Worm (Caenorhabditis elegans) whole organism, L2 larva: ENCODE data around the gene ncs-3.
A peak's percentile ranks its signal among the peaks of the same experiment; 100 is the strongest.

ENCODE experiments used
- Y55F3AM.14 ChIP-seq: fragments of 200-800 bp; sonication (Bioruptor generic); optimal IDR thresholded peaks from 2 replicates; lab custom pipeline; 2018; ENCODE audit warnings: mild to moderate bottlenecking, missing genetic modification characterization, missing compliant biosample characterization
- aly-2 ChIP-seq: fragments of 150-350 bp; optimal IDR thresholded peaks from 2 replicates; lab custom pipeline; 2014; ENCODE audit warnings: missing biosample characterization, missing genetic modification characterization
- fos-1 ChIP-seq: fragments of 150-350 bp; optimal IDR thresholded peaks from 2 replicates; lab custom pipeline; 2014; ENCODE audit warnings: missing biosample characterization, missing genetic modification characterization

Gene ncs-3

ce11 chrX:1103702-1104262 is 49.9 kb downstream of the ncs-3 start, which contains the start of gene ife-4 (continued):
- TF ChIP-seq fos-1 (tag; lab: Kevin White, UChicago) (peak; percentile 6), aly-2 (tag; lab: Kevin White, UChicago) (no peak), Y55F3AM.14 (GFP tag; lab: Kevin White, UChicago) (no peak)
